Worm (Caenorhabditis elegans): ENCODE measurements around the gene lon-3.

The lon-3 gene

DNA sequence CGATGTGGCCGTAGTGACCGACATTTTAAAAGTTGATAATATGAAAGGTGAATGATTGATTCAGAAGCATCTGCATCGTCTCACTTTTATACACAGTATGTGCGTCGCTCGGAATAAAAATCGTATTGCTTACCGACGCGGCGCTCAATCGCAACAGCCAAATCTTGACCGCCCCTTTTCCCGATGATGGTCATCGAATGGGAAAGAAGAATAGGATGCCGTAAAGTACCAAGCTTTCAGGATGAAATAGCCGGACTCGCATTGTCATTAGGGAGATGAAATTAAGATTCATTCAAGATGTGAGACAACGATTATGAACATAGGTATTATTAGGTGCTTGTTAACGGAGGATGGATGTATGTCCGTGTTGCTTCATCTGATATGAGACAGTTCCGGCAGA, at the start of gene lon-3:
Gene lon-3, minus strand, starts transcription at position 101 of the 400 bp plus-strand sequence.
- no peak for TF ChIP-seq sdz-38 (tag; optimal IDR thresholded peaks at IDR 0.05)
- TF ChIP-seq ceh-40 (GFP tag; IDR thresholded peaks at IDR 0.05): no peak
- TF ChIP-seq cebp-1 (GFP tag; IDR thresholded peaks at IDR 0.05): no peak
- no peak for TF ChIP-seq cebp-1 (tag; optimal IDR thresholded peaks at IDR 0.05)
- no peak for TF ChIP-seq ccch-3 (GFP tag; optimal IDR thresholded peaks at IDR 0.05)

ce11 chrV:12245777-12246452, 47.5 kb upstream of the lon-3 start:
- TF ChIP-seq attf-3 (GFP tag; conservative IDR thresholded peaks at IDR 0.05): peak; percentile 90
- no peak for TF ChIP-seq ama-1 (optimal IDR thresholded peaks at IDR 0.05)
- no peak for TF ChIP-seq ama-1 (GFP tag; optimal IDR thresholded peaks at IDR 0.05)
- TF ChIP-seq cebp-1 (GFP tag; IDR thresholded peaks at IDR 0.05): peak; percentile 77; the same call in 1 of the 2 replicates
- TF ChIP-seq cebp-1 (tag; optimal IDR thresholded peaks at IDR 0.05): peak; percentile 94
- TF ChIP-seq mcd-1 (GFP tag; IDR thresholded peaks at IDR 0.05): no peak
- no peak for TF ChIP-seq F57A8.1 (GFP tag; optimal IDR thresholded peaks at IDR 0.05)

- TF ChIP-seq D2030.7 (GFP tag; IDR thresholded peaks at IDR 0.05) (no peak), egrh-3 (GFP tag; IDR thresholded peaks at IDR 0.05) (no peak), dpl-1 (GFP tag; optimal IDR thresholded peaks at IDR 0.05) (no peak), F49E8.2 (tag; optimal IDR thresholded peaks at IDR 0.05; ENCODE audit: insufficient read depth) (no peak), lin-26 (GFP tag; IDR thresholded peaks at IDR 0.05) (no peak), attf-3 (GFP tag; conservative IDR thresholded peaks at IDR 0.05) (no peak), let-607 (tag; optimal IDR thresholded peaks at IDR 0.05) (peak; percentile 82 to 92), dox-1 (GFP tag; IDR thresholded peaks at IDR 0.05) (no peak), nhr-80 (tag; optimal IDR thresholded peaks at IDR 0.05) (peak; percentile 76), lsy-27 (tag; optimal IDR thresholded peaks at IDR 0.05; ENCODE audit: borderline replicate concordance, insufficient read depth) (no peak), let-526 (GFP tag; IDR thresholded peaks at IDR 0.05) (no peak), lsl-1 (GFP tag; optimal IDR thresholded peaks at IDR 0.05) (no peak), repo-1 (tag; optimal IDR thresholded peaks at IDR 0.05) (no peak), ceh-27 (GFP tag; optimal IDR thresholded peaks at IDR 0.05) (peak; percentile 31), chd-7 (tag; optimal IDR thresholded peaks at IDR 0.05) (no peak)
These were observed 46.7 kb upstream of the lon-3 start, which contains the start of the genes T04H1.13, slfl-5 and rad-50 for ce11 chrV:12244980-12245742. Gene T04H1.13, minus strand, starts transcription at chrV:12245030. Gene slfl-5, minus strand, starts transcription at chrV:12245044. Gene rad-50, plus strand, starts transcription at chrV:12245646.

DNA sequence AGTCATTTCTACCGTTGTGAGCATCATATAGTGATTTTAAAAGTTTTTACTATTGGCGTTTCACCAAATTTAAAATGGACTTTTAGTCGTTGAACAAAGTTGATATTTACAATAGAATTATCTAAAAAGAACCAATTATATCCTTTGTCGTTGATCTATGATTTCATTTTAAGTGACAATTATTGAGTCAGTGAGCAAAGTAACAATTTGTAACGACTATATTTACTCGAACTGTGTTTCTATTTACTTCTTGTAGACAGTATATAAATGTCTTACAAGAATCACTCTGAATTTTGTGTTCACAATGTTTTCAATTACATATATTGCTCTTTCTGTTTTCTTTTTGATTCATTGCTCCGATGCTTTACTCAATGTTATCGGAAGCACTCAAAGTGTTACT, 42.7 kb upstream of the lon-3 start, which contains the start of gene ttr-22:
Gene ttr-22, plus strand, starts transcription at position 301 of the 400 bp plus-strand sequence.
- TF ChIP-seq mel-28 (tag; optimal IDR thresholded peaks at IDR 0.05; ENCODE audit: borderline replicate concordance) (no peak), attf-5 (GFP tag; optimal IDR thresholded peaks at IDR 0.05) (no peak), ztf-25 (GFP tag; IDR thresholded peaks at IDR 0.05) (no peak), Y53F4B.3 (GFP tag; IDR thresholded peaks at IDR 0.05) (no peak), snpc-3.4 (tag; optimal IDR thresholded peaks at IDR 0.05) (no peak), nhr-80 (tag; optimal IDR thresholded peaks at IDR 0.05) (no peak), repo-1 (tag; optimal IDR thresholded peaks at IDR 0.05) (no peak), pha-4 (tag; optimal IDR thresholded peaks at IDR 0.05) (no peak), F49E8.2 (tag; optimal IDR thresholded peaks at IDR 0.05; ENCODE audit: insufficient read depth) (no peak), T26A5.8 (tag; optimal IDR thresholded peaks at IDR 0.05) (no peak), madf-10 (tag; optimal IDR thresholded peaks at IDR 0.05) (no peak), hsf-1 (GFP tag; IDR thresholded peaks at IDR 0.05) (no peak), zim-3 (tag; optimal IDR thresholded peaks at IDR 0.05) (no peak), him-1 (tag; optimal IDR thresholded peaks at IDR 0.05) (no peak), F57A8.1 (GFP tag; optimal IDR thresholded peaks at IDR 0.05) (no peak), hmg-20 (GFP tag; IDR thresholded peaks at IDR 0.05) (no peak), ceh-58 (GFP tag; IDR thresholded peaks at IDR 0.05) (no peak), nfyb-1 (GFP tag; IDR thresholded peaks at IDR 0.05) (no peak), lin-26 (GFP tag; IDR thresholded peaks at IDR 0.05) (no peak)

Data from whole organism, young adult.